Worm (Caenorhabditis elegans) whole organism, mixed stage, embryonic: ENCODE measurements around the gene acl-13.

Experiments used
- M03D4.4 ChIP-seq: sonication (generic microtip); optimal IDR thresholded peaks from 2 replicates; lab custom pipeline; 2017; ENCODE audit warnings: mild to moderate bottlenecking, missing genetic modification characterization, missing compliant biosample characterization
- ceh-83 ChIP-seq: fragments of 200-800 bp; sonication (Bioruptor generic); optimal IDR thresholded peaks from 2 replicates; lab custom pipeline; 2018; ENCODE audit warnings: mild to moderate bottlenecking, missing genetic modification characterization, missing compliant biosample characterization
- ces-1 ChIP-seq: fragments of 150-350 bp; optimal IDR thresholded peaks from 2 replicates; lab custom pipeline; 2014; ENCODE audit warnings: missing biosample characterization, missing genetic modification reagents, missing genetic modification characterization
- cnd-1 ChIP-seq: fragments of 200-800 bp; sonication (Bioruptor generic); optimal IDR thresholded peaks from 2 replicates; lab custom pipeline; 2018; ENCODE audit warnings: mild to moderate bottlenecking, missing genetic modification characterization, missing compliant biosample characterization
- drap-1 ChIP-seq: fragments of 200-800 bp; sonication (Bioruptor generic); optimal IDR thresholded peaks from 3 replicates; lab custom pipeline; 2018; ENCODE audit warnings: mild to moderate bottlenecking, missing genetic modification characterization, missing compliant biosample characterization
- elt-1 ChIP-seq: sonication (generic microtip); optimal IDR thresholded peaks from 2 replicates; lab custom pipeline; 2017; ENCODE audit warnings: missing genetic modification characterization, mild to moderate bottlenecking, missing compliant biosample characterization, antibody characterized with exemption, moderate library complexity, borderline replicate concordance; ENCODE audit not compliant: insufficient read depth
- elt-3 ChIP-seq: fragments of 150-350 bp; optimal IDR thresholded peaks from 2 replicates; lab custom pipeline; 2014; ENCODE audit warnings: missing biosample characterization, missing genetic modification characterization
- flh-1 ChIP-seq: fragments of 200-800 bp; sonication (Bioruptor generic); optimal IDR thresholded peaks from 2 replicates; lab custom pipeline; 2018; ENCODE audit warnings: mild to moderate bottlenecking, missing genetic modification characterization, moderate library complexity, missing compliant biosample characterization
- hlh-1 ChIP-seq: fragments of 150-350 bp; optimal IDR thresholded peaks from 2 replicates; lab custom pipeline; 2014; ENCODE audit warnings: missing biosample characterization, missing genetic modification reagents, missing genetic modification characterization
- lin-13 ChIP-seq: fragments of 150-350 bp; optimal IDR thresholded peaks from 2 replicates; lab custom pipeline; 2014; ENCODE audit warnings: missing biosample characterization, missing genetic modification characterization
- lin-32 ChIP-seq: fragments of 200-800 bp; sonication (Bioruptor generic); optimal IDR thresholded peaks from 2 replicates; lab custom pipeline; 2018; ENCODE audit warnings: mild to moderate bottlenecking, missing genetic modification characterization, missing compliant biosample characterization
- lsy-2 ChIP-seq: fragments of 150-350 bp; optimal IDR thresholded peaks from 2 replicates; lab custom pipeline; 2014; ENCODE audit warnings: missing biosample characterization, missing genetic modification characterization
- mls-2 ChIP-seq: sonication (generic microtip); optimal IDR thresholded peaks from 2 replicates; lab custom pipeline; 2016; ENCODE audit warnings: mild to moderate bottlenecking, missing genetic modification characterization, moderate library complexity, missing compliant biosample characterization
- nhr-12 ChIP-seq: fragments of 150-350 bp; optimal IDR thresholded peaks from 2 replicates; lab custom pipeline; 2014; ENCODE audit warnings: missing biosample characterization, missing genetic modification characterization
- nhr-237 ChIP-seq: fragments of 150-350 bp; optimal IDR thresholded peaks from 2 replicates; lab custom pipeline; 2014; ENCODE audit warnings: missing biosample characterization, missing genetic modification characterization
- nhr-28 ChIP-seq: fragments of 150-350 bp; optimal IDR thresholded peaks from 2 replicates; lab custom pipeline; 2014; ENCODE audit warnings: missing biosample characterization, missing genetic modification characterization
- nhr-76 ChIP-seq: sonication (generic microtip); optimal IDR thresholded peaks from 2 replicates; lab custom pipeline; 2017; ENCODE audit warnings: missing biosample characterization, missing genetic modification characterization
- pha-4 ChIP-seq: fragments of 150-350 bp; optimal IDR thresholded peaks from 2 replicates; lab custom pipeline; 2018; ENCODE audit warnings: missing biosample characterization, missing genetic modification reagents, missing genetic modification characterization
- sem-2 ChIP-seq: fragments of 200-800 bp; sonication (Bioruptor generic); optimal IDR thresholded peaks from 2 replicates; lab custom pipeline; 2018; ENCODE audit warnings: mild to moderate bottlenecking, missing genetic modification characterization, missing compliant biosample characterization
- snpc-4 ChIP-seq: fragments of 150-350 bp; optimal IDR thresholded peaks from 2 replicates; lab custom pipeline; 2014; ENCODE audit warnings: missing biosample characterization, missing genetic modification characterization
- sptf-1 ChIP-seq: sonication (generic microtip); optimal IDR thresholded peaks from 2 replicates; lab custom pipeline; 2017; ENCODE audit warnings: mild to moderate bottlenecking, missing genetic modification characterization, moderate library complexity, missing compliant biosample characterization
- tbx-8 ChIP-seq: fragments of 200-800 bp; sonication (Bioruptor generic); optimal IDR thresholded peaks from 2 replicates; lab custom pipeline; 2018; ENCODE audit warnings: mild to moderate bottlenecking, missing genetic modification characterization, moderate library complexity, missing compliant biosample characterization
- unc-120 ChIP-seq: sonication (generic microtip); optimal IDR thresholded peaks from 2 replicates; lab custom pipeline; 2017; ENCODE audit warnings: missing genetic modification characterization, missing compliant biosample characterization; ENCODE audit not compliant: poor library complexity, severe bottlenecking
- unc-62 ChIP-seq: fragments of 150-350 bp; optimal IDR thresholded peaks from 2 replicates; lab custom pipeline; 2014; ENCODE audit warnings: missing biosample characterization, missing genetic modification reagents, missing genetic modification characterization
- zip-8 ChIP-seq: fragments of 150-350 bp; optimal IDR thresholded peaks from 2 replicates; lab custom pipeline; 2014; ENCODE audit warnings: missing biosample characterization, missing genetic modification characterization

The acl-13 gene

DNA sequence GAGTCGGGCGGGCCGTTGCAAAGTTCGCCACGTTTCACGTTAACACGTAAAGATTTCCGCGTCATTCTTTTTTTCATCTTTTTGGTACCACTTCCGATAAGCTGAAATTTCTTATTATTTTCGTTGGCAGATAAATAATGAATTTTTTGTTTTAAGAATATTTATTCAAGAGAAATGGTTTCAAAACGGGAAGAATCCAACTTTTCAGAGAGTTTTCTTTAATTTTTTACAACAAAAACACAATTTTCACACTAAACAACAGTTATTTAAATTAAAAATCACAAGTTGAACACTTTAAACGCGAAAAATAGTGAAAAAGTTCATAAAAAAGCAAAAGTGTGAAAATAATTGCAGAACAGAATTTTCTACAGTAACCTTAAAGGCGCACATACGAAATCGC is 43.8 kb downstream of the acl-13 start, which contains the start of gene spe-44:
Gene spe-44, minus strand, starts transcription at position 101 of the 400 bp plus-strand sequence.
- TF ChIP-seq cnd-1: no peak
- no peak for TF ChIP-seq nhr-237 (tag; lab: Kevin White, UChicago)
- no peak for TF ChIP-seq drap-1 (GFP tag; lab: Kevin White, UChicago)
- no peak for TF ChIP-seq lin-32 (GFP tag; lab: Kevin White, UChicago)
- no peak for TF ChIP-seq hlh-1
- no peak for TF ChIP-seq ces-1 (GFP tag; lab: Kevin White, UChicago)
- no peak for TF ChIP-seq nhr-12 (tag; lab: Kevin White, UChicago)

ce11 chrIV:12454750-12455149 is 44.5 kb downstream of the acl-13 start, which contains the start of gene smz-1:
TSS of gene smz-1 (plus strand) at chrIV:12455050.
- TF ChIP-seq elt-3 (tag; lab: Kevin White, UChicago): no peak
- TF ChIP-seq snpc-4 (tag; lab: Kevin White, UChicago): no peak
- no peak for TF ChIP-seq hlh-1
- no peak for TF ChIP-seq sem-2 (GFP tag; lab: Kevin White, UChicago)
- TF ChIP-seq unc-120 (tag; lab: Kevin White, UChicago): no peak
- no peak for TF ChIP-seq mls-2 (tag; lab: Kevin White, UChicago)
- TF ChIP-seq nhr-76 (tag; lab: Kevin White, UChicago): no peak
- TF ChIP-seq unc-62 (GFP tag; lab: Kevin White, UChicago): no peak
- TF ChIP-seq flh-1 (GFP tag; lab: Kevin White, UChicago): no peak
- no peak for TF ChIP-seq sptf-1 (tag; lab: Kevin White, UChicago)
- TF ChIP-seq elt-1 (tag; lab: Kevin White, UChicago): no peak
- no peak for TF ChIP-seq lin-13 (tag; lab: Kevin White, UChicago)
- TF ChIP-seq M03D4.4 (tag; lab: Kevin White, UChicago): no peak
- TF ChIP-seq ceh-83 (GFP tag; lab: Kevin White, UChicago): no peak
- no peak for TF ChIP-seq lsy-2 (tag; lab: Kevin White, UChicago)
- TF ChIP-seq tbx-8: no peak
- TF ChIP-seq zip-8 (tag; lab: Kevin White, UChicago): no peak
- no peak for TF ChIP-seq nhr-28

- no peak for TF ChIP-seq unc-62 (GFP tag; lab: Kevin White, UChicago)
- no peak for TF ChIP-seq pha-4 (tag; lab: Kevin White, UChicago)
- no peak for TF ChIP-seq tbx-8
- no peak for TF ChIP-seq drap-1 (GFP tag; lab: Kevin White, UChicago)
- TF ChIP-seq ceh-83 (GFP tag; lab: Kevin White, UChicago): no peak
- TF ChIP-seq nhr-76 (tag; lab: Kevin White, UChicago): no peak
- TF ChIP-seq elt-1 (tag; lab: Kevin White, UChicago): no peak
- no peak for TF ChIP-seq ces-1 (GFP tag; lab: Kevin White, UChicago)
- TF ChIP-seq nhr-12 (tag; lab: Kevin White, UChicago): no peak
- no peak for TF ChIP-seq mls-2 (tag; lab: Kevin White, UChicago)
- no peak for TF ChIP-seq elt-3 (tag; lab: Kevin White, UChicago)
- no peak for TF ChIP-seq zip-8 (tag; lab: Kevin White, UChicago)
- TF ChIP-seq nhr-237 (tag; lab: Kevin White, UChicago): no peak
Measured at ce11 chrIV:12456613-12457012, 46.3 kb downstream of the acl-13 start, which contains the start of gene C25G4.7. TSS of gene C25G4.7 (plus strand) at chrIV:12456913.
